Worm (Caenorhabditis elegans) whole organism, L4 larva: ENCODE measurements around the gene M05D6.5.

ENCODE experiments used
- F10B5.3 ChIP-seq: sonication (generic microtip); optimal IDR thresholded peaks from 2 replicates; lab custom pipeline; 2016; ENCODE audit warnings: mild to moderate bottlenecking, missing genetic modification characterization, missing compliant biosample characterization
- F49E8.2 ChIP-seq: sonication (generic microtip); optimal IDR thresholded peaks from 2 replicates; lab custom pipeline; 2016; ENCODE audit warnings: missing compliant biosample characterization, mild to moderate bottlenecking, missing genetic modification characterization, borderline replicate concordance
- aly-2 ChIP-seq: sonication (generic microtip); optimal IDR thresholded peaks from 2 replicates; lab custom pipeline; 2018; ENCODE audit warnings: missing biosample characterization, missing genetic modification characterization
- ama-1 ChIP-seq: fragments of 150-350 bp; optimal IDR thresholded peaks from 2 replicates; lab custom pipeline; 2014; ENCODE audit warnings: inconsistent platforms, mixed read lengths
- attf-4 ChIP-seq: sonication (generic microtip); optimal IDR thresholded peaks from 3 replicates; lab custom pipeline; 2017; ENCODE audit warnings: missing biosample characterization, missing genetic modification characterization
- ceh-82 ChIP-seq: sonication (generic microtip); optimal IDR thresholded peaks from 2 replicates; lab custom pipeline; 2017; ENCODE audit warnings: missing biosample characterization, missing genetic modification characterization
- ces-1 ChIP-seq: fragments of 150-350 bp; sonication (generic microtip); optimal IDR thresholded peaks from 4 replicates; lab custom pipeline; 2014; ENCODE audit warnings: missing biosample characterization, missing genetic modification reagents, missing genetic modification characterization
- lin-13 ChIP-seq: fragments of 150-350 bp; optimal IDR thresholded peaks from 2 replicates; lab custom pipeline; 2014; ENCODE audit warnings: missing biosample characterization, missing genetic modification reagents, missing genetic modification characterization
- mdl-1 ChIP-seq, 2 experiments: fragments of 150-350 bp in 1 of 2; sonication (generic microtip) in 1 of 2; optimal IDR thresholded peaks; 2 replicates each; lab custom pipeline; 2014 to 2017; ENCODE audit warnings: missing biosample characterization in 2 of 2, missing genetic modification characterization in 2 of 2
- mxl-2 ChIP-seq: fragments of 200-800 bp; sonication (Bioruptor generic); conservative IDR thresholded peaks from 2 replicates; pipeline ENCODE4 v1.3.6; 2022; ENCODE audit warnings: missing genetic modification reagents, missing genetic modification characterization, missing compliant biosample characterization
- nhr-237 ChIP-seq: sonication (generic microtip); optimal IDR thresholded peaks from 2 replicates; lab custom pipeline; 2017; ENCODE audit warnings: missing biosample characterization, missing genetic modification characterization
- nhr-77 ChIP-seq: fragments of 150-350 bp; optimal IDR thresholded peaks from 2 replicates; lab custom pipeline; 2014; ENCODE audit warnings: missing biosample characterization, missing genetic modification characterization
- pha-4 ChIP-seq, 2 experiments: fragments of 150-350 bp in 1 of 2; fragments of 200-800 bp in 1 of 2; sonication (Bioruptor generic) in 1 of 2; IDR thresholded peaks in 1 of 2; optimal IDR thresholded peaks in 1 of 2; 2 replicates each; pipeline versions ENCODE4 v1.3.6 to Lab custom; 2014 to 2022; ENCODE audit warnings: missing genetic modification characterization in 2 of 2, missing genetic modification reagents in 2 of 2, missing biosample characterization in 1 of 2, missing compliant biosample characterization in 1 of 2
- tra-1 ChIP-seq: fragments of 200-800 bp; sonication (Bioruptor generic); IDR thresholded peaks from 2 replicates; pipeline ENCODE4 v1.3.6; 2022; ENCODE audit warnings: missing genetic modification reagents, missing genetic modification characterization, missing compliant biosample characterization

DNA sequence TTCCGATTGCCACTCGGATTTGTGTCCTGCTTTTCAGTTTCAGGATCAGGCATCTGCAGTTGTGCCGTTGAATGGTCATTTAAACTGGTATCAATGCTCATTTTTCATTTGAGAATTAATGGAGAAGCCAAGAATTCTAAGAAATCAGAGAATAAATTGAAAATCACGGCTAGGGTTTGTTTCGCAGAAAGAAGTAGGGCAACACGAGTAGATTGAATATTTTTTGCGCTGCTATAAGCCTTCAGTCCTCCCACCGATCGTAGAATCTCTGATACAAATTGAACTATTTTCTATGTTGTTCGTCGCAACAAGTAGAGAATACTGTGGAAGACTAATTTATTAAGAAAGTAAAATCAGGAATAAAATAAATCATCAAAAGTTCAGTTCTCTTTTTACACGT is 45.0 kb downstream of the M05D6.5 start, which contains the start of gene acp-3:
- TF ChIP-seq nhr-77 (tag; lab: Kevin White, UChicago) (no peak), ceh-82 (tag; lab: Kevin White, UChicago) (no peak), F49E8.2 (tag; lab: Kevin White, UChicago) (no peak), pha-4 (GFP tag; IDR thresholded peaks at IDR 0.05; lab: Robert Waterston, UW) (no peak), pha-4 (tag; optimal IDR thresholded peaks at IDR 0.05; lab: Kevin White, UChicago) (no peak), lin-13 (no peak), ces-1 (no peak), ama-1 (lab: Kevin White, UChicago) (no peak), F10B5.3 (tag; lab: Kevin White, UChicago) (no peak), mxl-2 (GFP tag; lab: Robert Waterston, UW) (no peak), attf-4 (tag; lab: Kevin White, UChicago) (no peak), aly-2 (tag; lab: Kevin White, UChicago) (no peak), mdl-1 (tag; optimal IDR thresholded peaks at IDR 0.05; lab: Kevin White, UChicago) (no peak), tra-1 (no peak), nhr-237 (tag; lab: Kevin White, UChicago) (no peak)
